Fruit fly (Drosophila melanogaster): Measurements from ENCODE around the gene Task6.

The Task6 gene

DNA sequence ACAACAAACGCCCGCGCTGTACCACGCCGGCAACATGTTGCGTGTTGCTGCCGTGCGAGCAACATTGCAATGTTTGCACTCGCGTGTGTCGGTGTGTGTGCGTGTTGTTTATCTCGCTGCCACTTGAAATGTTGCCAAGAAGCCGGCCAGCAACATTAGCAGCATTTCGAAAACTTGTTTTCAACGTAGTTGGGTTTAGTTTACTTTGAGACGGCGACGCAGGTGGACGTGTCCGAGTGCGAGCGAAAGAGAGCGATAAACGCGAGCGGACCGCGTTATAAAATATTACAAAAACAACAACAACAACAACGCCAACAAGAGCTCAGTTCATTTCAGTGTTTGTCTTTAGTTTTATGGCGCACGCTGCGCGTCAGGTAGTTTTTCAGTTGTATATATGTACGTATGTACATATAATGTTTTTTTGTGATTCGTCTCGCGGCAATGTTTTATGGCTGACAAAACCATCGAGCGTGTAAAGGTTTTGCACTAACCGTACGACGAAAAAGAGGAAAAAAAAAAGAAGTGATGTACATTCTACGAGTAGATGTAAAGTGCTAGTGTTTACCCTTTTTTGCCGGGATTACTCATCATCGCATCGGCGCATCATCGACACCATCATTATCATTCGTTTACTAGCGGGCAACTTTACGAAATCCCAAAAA lies 40.8 kb upstream of the Task6 start, which contains the start of gene kmr (continued):
- TF ChIP-seq CkIIα-i1 (GFP tag; IDR thresholded peaks at IDR 0.05) (no peak), CG12236 (GFP tag; optimal IDR thresholded peaks at IDR 0.05) (peak; percentile 1), CG9797 (GFP tag; optimal IDR thresholded peaks at IDR 0.05) (peak; percentile 27), tgo (GFP tag; IDR thresholded peaks at IDR 0.05) (no peak), Atf6 (GFP tag; IDR thresholded peaks at IDR 0.05) (peak; percentile 27; the same call in 1 of the 2 replicates), dmrt11E (tag; optimal IDR thresholded peaks at IDR 0.05) (no peak), CG17361 (GFP tag; IDR thresholded peaks at IDR 0.05) (no peak), gfzf (GFP tag; optimal IDR thresholded peaks at IDR 0.05) (no peak), Nf-YC (tag; optimal IDR thresholded peaks at IDR 0.05) (peak; percentile 64), CG16813 (GFP tag; IDR thresholded peaks at IDR 0.05; ENCODE audit: partially characterized antibody) (no peak), cwo (GFP tag; optimal IDR thresholded peaks at IDR 0.05) (peak; percentile 53), CG34376 (GFP tag; optimal IDR thresholded peaks at IDR 0.05) (peak; percentile 78), slou (GFP tag; optimal IDR thresholded peaks at IDR 0.05) (no peak), CG17359 (tag; optimal IDR thresholded peaks at IDR 0.05) (peak; percentile 46), CG6689 (GFP tag; IDR thresholded peaks at IDR 0.05) (no peak), CG6813 (GFP tag; optimal IDR thresholded peaks at IDR 0.05) (peak; percentile 39), Deaf1 (tag; optimal IDR thresholded peaks at IDR 0.05) (peak; percentile 62), Blimp-1 (GFP tag; optimal IDR thresholded peaks at IDR 0.05) (peak; percentile 11), dysf (GFP tag; IDR thresholded peaks at IDR 0.05) (no peak; the same call in 2 of the 3 replicates), unc-4 (GFP tag; IDR thresholded peaks at IDR 0.05; ENCODE audit: partially characterized antibody) (0 out of 2 replicates have a peak, but pooled peaks have one; percentile 43), Drgx (GFP tag; IDR thresholded peaks at IDR 0.05) (peak; percentile 55; the same call in 1 of the 2 replicates), fd3F (GFP tag; optimal IDR thresholded peaks at IDR 0.05) (no peak), CG13894 (tag; optimal IDR thresholded peaks at IDR 0.05) (peak; percentile 62), CG12769 (tag; optimal IDR thresholded peaks at IDR 0.05) (peak; percentile 54), CG13287 (GFP tag; IDR thresholded peaks at IDR 0.05; ENCODE audit: partially characterized antibody) (peak; percentile 65; the same call in 1 of the 2 replicates), CG4424 (GFP tag; optimal IDR thresholded peaks at IDR 0.05) (no peak), bcd (GFP tag; optimal IDR thresholded peaks at IDR 0.05) (no peak), kay (GFP tag; optimal IDR thresholded peaks at IDR 0.05) (no peak), pan (optimal IDR thresholded peaks at IDR 0.05) (no peak), pan (GFP tag; optimal IDR thresholded peaks at IDR 0.05 in 1 of 2, IDR thresholded peaks at IDR 0.05 in 1 of 2) (peak in 1 of 2 experiments; percentile 49), Usf (GFP tag; optimal IDR thresholded peaks at IDR 0.05) (no peak), nom (GFP tag; optimal IDR thresholded peaks at IDR 0.05) (peak; percentile 52), CG18599 (GFP tag; optimal IDR thresholded peaks at IDR 0.05) (peak; percentile 48), br (optimal IDR thresholded peaks at IDR 0.05) (no peak), bbx (GFP tag; IDR thresholded peaks at IDR 0.05; ENCODE audit: partially characterized antibody) (peak; percentile 67; the same call in 1 of the 2 replicates), eyg (GFP tag; optimal IDR thresholded peaks at IDR 0.05) (peak; percentile 28), Dip2 (GFP tag; IDR thresholded peaks at IDR 0.05) (no peak), jumu (GFP tag; optimal IDR thresholded peaks at IDR 0.05) (no peak), eve (GFP tag; optimal IDR thresholded peaks at IDR 0.05) (peak in 1 of 2 experiments; percentile 84), E2f2 (GFP tag; IDR thresholded peaks at IDR 0.05) (peak; percentile 12; the same call in 1 of the 2 replicates), CG2120 (GFP tag; optimal IDR thresholded peaks at IDR 0.05) (no peak), Sin3A (optimal IDR thresholded peaks at IDR 0.05) (no peak), Sox102F (GFP tag; optimal IDR thresholded peaks at IDR 0.05) (no peak), CG12219 (GFP tag; optimal IDR thresholded peaks at IDR 0.05) (peak; percentile 57), HmgD (GFP tag; optimal IDR thresholded peaks at IDR 0.05) (no peak), Lim3 (GFP tag; IDR thresholded peaks at IDR 0.05) (no peak), Pdp1 (GFP tag; optimal IDR thresholded peaks at IDR 0.05) (peak in 1 of 2 experiments; percentile 85), phol (tag; optimal IDR thresholded peaks at IDR 0.05) (no peak), Mes4 (GFP tag; optimal IDR thresholded peaks at IDR 0.05) (no peak), CG1024 (GFP tag; IDR thresholded peaks at IDR 0.05) (no peak)
